Worm (Caenorhabditis elegans) whole organism, young adult: ENCODE measurements around the gene bgnt-1.3.
A peak's percentile ranks its signal among the peaks of the same experiment; 100 is the strongest.
"Not testable (repeated sequence)": the region's sequence is repeated elsewhere in the genome, so short reads cannot be mapped to it uniquely, and the experiment has no call there.

ENCODE experiments used
- B0019.2 ChIP-seq: fragments of 200-800 bp; sonication (Bioruptor generic); conservative IDR thresholded peaks from 2 replicates; pipeline ENCODE4 v1.3.6; 2022; ENCODE audit warnings: missing genetic modification reagents, missing genetic modification characterization, missing compliant biosample characterization
- B0336.3 ChIP-seq: fragments of 200-800 bp; sonication (Bioruptor generic); IDR thresholded peaks from 2 replicates; pipeline ENCODE4 v1.3.6; 2022; ENCODE audit warnings: missing genetic modification characterization, missing compliant biosample characterization
- C06A6.2 ChIP-seq: fragments of 200-800 bp; sonication (Bioruptor generic); conservative IDR thresholded peaks from 2 replicates; pipeline ENCODE4 v1.3.6; 2022; ENCODE audit warnings: missing genetic modification characterization, missing compliant biosample characterization
- C17E4.6 ChIP-seq: fragments of 200-800 bp; sonication (Bioruptor generic); IDR thresholded peaks from 2 replicates; pipeline ENCODE4 v1.3.6; 2022; ENCODE audit warnings: missing genetic modification reagents, missing genetic modification characterization, missing compliant biosample characterization
- F22D6.2 ChIP-seq: sonication (generic microtip); optimal IDR thresholded peaks from 2 replicates; lab custom pipeline; 2016; ENCODE audit warnings: mild to moderate bottlenecking, missing genetic modification characterization, missing compliant biosample characterization
- F37B4.10 ChIP-seq: fragments of 200-800 bp; sonication (Bioruptor generic); IDR thresholded peaks from 2 replicates; pipeline ENCODE4 v1.3.6; 2022; ENCODE audit warnings: missing genetic modification characterization, missing compliant biosample characterization
- F49E8.2 ChIP-seq: sonication (generic microtip); optimal IDR thresholded peaks from 3 replicates; lab custom pipeline; 2017; ENCODE audit warnings: missing genetic modification characterization, mild to moderate bottlenecking, missing compliant biosample characterization, antibody characterized with exemption, moderate library complexity; ENCODE audit not compliant: insufficient read depth
- F57A8.1 ChIP-seq: fragments of 200-800 bp; sonication (Bioruptor generic); optimal IDR thresholded peaks from 2 replicates; lab custom pipeline; 2018; ENCODE audit warnings: mild to moderate bottlenecking, missing genetic modification characterization, moderate library complexity, missing compliant biosample characterization
- T07F8.4 ChIP-seq: sonication (generic microtip); optimal IDR thresholded peaks from 2 replicates; lab custom pipeline; 2016; ENCODE audit warnings: mild to moderate bottlenecking, missing genetic modification characterization, moderate library complexity, missing compliant biosample characterization
- Y56A3A.18 ChIP-seq: fragments of 200-800 bp; sonication (Bioruptor generic); IDR thresholded peaks from 2 replicates; pipeline ENCODE4 v1.3.6; 2022; ENCODE audit warnings: missing genetic modification reagents, missing genetic modification characterization, missing compliant biosample characterization
- Y67H2A.10 ChIP-seq: fragments of 200-800 bp; sonication (Bioruptor generic); conservative IDR thresholded peaks from 2 replicates; pipeline ENCODE4 v1.3.6; 2022; ENCODE audit warnings: missing genetic modification reagents, missing genetic modification characterization, missing compliant biosample characterization
- ZK185.1 ChIP-seq: sonication (generic microtip); optimal IDR thresholded peaks from 2 replicates; lab custom pipeline; 2016; ENCODE audit warnings: mild to moderate bottlenecking, missing genetic modification characterization, missing compliant biosample characterization; ENCODE audit not compliant: poor library complexity, severe bottlenecking
- athp-1 ChIP-seq: sonication (generic microtip); optimal IDR thresholded peaks from 2 replicates; lab custom pipeline; 2017; ENCODE audit warnings: mild to moderate bottlenecking, missing genetic modification characterization, missing compliant biosample characterization
- attf-3 ChIP-seq: fragments of 200-800 bp; sonication (Bioruptor generic); conservative IDR thresholded peaks from 2 replicates; pipeline ENCODE4 v1.3.6; 2022; ENCODE audit warnings: missing genetic modification reagents, missing genetic modification characterization, missing compliant biosample characterization
- attf-6 ChIP-seq: fragments of 200-800 bp; sonication (Bioruptor generic); IDR thresholded peaks from 2 replicates; pipeline ENCODE4 v1.3.6; 2022; ENCODE audit warnings: missing genetic modification reagents, missing genetic modification characterization, missing compliant biosample characterization
- ccch-3 ChIP-seq: fragments of 200-800 bp; sonication (Bioruptor generic); optimal IDR thresholded peaks from 2 replicates; lab custom pipeline; 2018; ENCODE audit warnings: mild to moderate bottlenecking, missing genetic modification characterization, missing compliant biosample characterization
- ceh-79 ChIP-seq: sonication (generic microtip); optimal IDR thresholded peaks from 2 replicates; lab custom pipeline; 2017; ENCODE audit warnings: mild to moderate bottlenecking, missing genetic modification characterization, missing compliant biosample characterization
- ceh-91 ChIP-seq: fragments of 200-800 bp; sonication (Bioruptor generic); IDR thresholded peaks from 2 replicates; pipeline ENCODE4 v1.3.6; 2022; ENCODE audit warnings: missing genetic modification reagents, missing genetic modification characterization, missing compliant biosample characterization
- dpl-1 ChIP-seq: fragments of 150-350 bp; optimal IDR thresholded peaks from 2 replicates; lab custom pipeline; 2014; ENCODE audit warnings: missing biosample characterization, missing genetic modification reagents, missing genetic modification characterization
- efl-1 ChIP-seq: fragments of 150-350 bp; optimal IDR thresholded peaks from 2 replicates; lab custom pipeline; 2014; ENCODE audit warnings: missing biosample characterization, missing genetic modification reagents, missing genetic modification characterization
- hrde-1 ChIP-seq: sonication (generic microtip); optimal IDR thresholded peaks from 2 replicates; lab custom pipeline; 2016; ENCODE audit warnings: missing genetic modification characterization, mild to moderate bottlenecking, missing compliant biosample characterization, moderate library complexity, missing genotype, missing genetic modification reagents, borderline replicate concordance
- lsl-1 ChIP-seq: fragments of 200-800 bp; sonication (Bioruptor generic); optimal IDR thresholded peaks from 2 replicates; lab custom pipeline; 2018; ENCODE audit warnings: mild to moderate bottlenecking, missing genetic modification characterization, moderate library complexity, missing compliant biosample characterization
- lsy-27 ChIP-seq: sonication (generic microtip); optimal IDR thresholded peaks from 2 replicates; lab custom pipeline; 2017; ENCODE audit warnings: missing genetic modification characterization, mild to moderate bottlenecking, missing compliant biosample characterization, antibody characterized with exemption, missing genotype, borderline replicate concordance; ENCODE audit not compliant: insufficient read depth
- madf-10 ChIP-seq: sonication (generic microtip); optimal IDR thresholded peaks from 2 replicates; lab custom pipeline; 2016; ENCODE audit warnings: mild to moderate bottlenecking, missing genetic modification characterization, missing compliant biosample characterization
- madf-6 ChIP-seq: fragments of 200-800 bp; sonication (Bioruptor generic); IDR thresholded peaks from 2 replicates; pipeline ENCODE4 v1.3.6; 2022; ENCODE audit warnings: missing genetic modification reagents, missing genetic modification characterization, missing compliant biosample characterization
- mes-4 ChIP-seq: sonication (generic microtip); optimal IDR thresholded peaks from 2 replicates; lab custom pipeline; 2016; ENCODE audit warnings: missing genotype, missing genetic modification characterization, missing compliant biosample characterization
- nhr-80 ChIP-seq: sonication (generic microtip); optimal IDR thresholded peaks from 2 replicates; lab custom pipeline; 2016; ENCODE audit warnings: missing genetic modification characterization, missing compliant biosample characterization
- pbrm-1 ChIP-seq: fragments of 200-800 bp; sonication (Bioruptor generic); IDR thresholded peaks from 2 replicates; pipeline ENCODE4 v1.3.6; 2022; ENCODE audit warnings: missing genetic modification reagents, missing genetic modification characterization, missing compliant biosample characterization
- rcor-1 ChIP-seq: fragments of 200-800 bp; sonication (Bioruptor generic); IDR thresholded peaks from 2 replicates; pipeline ENCODE4 v1.3.6; 2022; ENCODE audit warnings: missing genetic modification reagents, missing genetic modification characterization, missing compliant biosample characterization
- repo-1 ChIP-seq: sonication (generic microtip); optimal IDR thresholded peaks from 2 replicates; lab custom pipeline; 2017; ENCODE audit warnings: mild to moderate bottlenecking, missing genetic modification characterization, missing compliant biosample characterization
- sea-2 ChIP-seq: fragments of 200-800 bp; sonication (Bioruptor generic); IDR thresholded peaks from 2 replicates; pipeline ENCODE4 v1.3.6; 2022; ENCODE audit warnings: missing genetic modification characterization, missing compliant biosample characterization
- snpc-4 ChIP-seq, 5 experiments: fragments of 150-350 bp in 1 of 5; sonication (generic microtip) in 4 of 5; optimal IDR thresholded peaks; 2 replicates each; lab custom pipeline; 2014 to 2018; ENCODE audit warnings: missing genetic modification characterization in 5 of 5, missing biosample characterization in 3 of 5, antibody characterized with exemption in 2 of 5, mild to moderate bottlenecking in 2 of 5, missing compliant biosample characterization in 2 of 5, missing genotype in 2 of 5, moderate library complexity in 2 of 5, missing genetic modification reagents in 1 of 5
- tbp1 ChIP-seq: fragments of 200-800 bp; sonication (Bioruptor generic); optimal IDR thresholded peaks from 2 replicates; lab custom pipeline; 2018; ENCODE audit warnings: mild to moderate bottlenecking, missing genetic modification characterization, missing compliant biosample characterization
- tlf-1 ChIP-seq: fragments of 200-800 bp; sonication (Bioruptor generic); optimal IDR thresholded peaks from 2 replicates; lab custom pipeline; 2018; ENCODE audit warnings: mild to moderate bottlenecking, missing genetic modification characterization, missing compliant biosample characterization
- unc-62 ChIP-seq: fragments of 150-350 bp; optimal IDR thresholded peaks from 2 replicates; lab custom pipeline; 2014; ENCODE audit warnings: missing biosample characterization, missing genetic modification reagents, missing genetic modification characterization
- zfh-2 ChIP-seq: fragments of 200-800 bp; sonication (Bioruptor generic); conservative IDR thresholded peaks from 2 replicates; pipeline ENCODE4 v1.3.6; 2022; ENCODE audit warnings: missing genetic modification reagents, missing genetic modification characterization, missing compliant biosample characterization
- ztf-22 ChIP-seq: fragments of 200-800 bp; sonication (Bioruptor generic); optimal IDR thresholded peaks from 2 replicates; lab custom pipeline; 2018; ENCODE audit warnings: mild to moderate bottlenecking, missing genetic modification characterization, moderate library complexity, missing compliant biosample characterization
- ztf-28 ChIP-seq: fragments of 200-800 bp; sonication (Bioruptor generic); IDR thresholded peaks from 2 replicates; pipeline ENCODE4 v1.3.6; 2022; ENCODE audit warnings: missing genetic modification reagents, missing genetic modification characterization, missing compliant biosample characterization

The bgnt-1.3 gene

DNA sequence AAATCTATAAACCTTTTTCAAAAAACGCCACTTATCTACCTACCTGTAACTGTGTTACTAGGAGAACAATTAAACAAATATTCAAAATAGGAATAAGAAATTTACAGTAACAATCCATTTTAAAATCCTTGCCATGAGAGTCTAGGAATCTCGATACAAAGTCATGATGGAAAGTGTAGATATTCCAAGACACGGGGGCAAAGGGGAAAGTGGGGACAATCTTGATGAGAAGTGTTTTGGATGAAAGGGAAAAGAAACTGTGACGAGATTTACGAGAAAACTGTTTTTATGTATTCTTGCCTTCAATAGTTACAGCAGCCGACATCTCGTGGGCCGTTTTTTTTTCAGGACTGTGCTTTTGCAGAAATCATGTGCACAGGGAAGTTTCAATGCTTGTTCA lies 25.9 kb upstream of the bgnt-1.3 start, which contains the start of gene F28G4.2:
Gene F28G4.2 (minus strand): TSS at position 175 of the 400 bp plus-strand sequence.
- TF ChIP-seq attf-3 (GFP tag; lab: Robert Waterston, UW) (no peak), madf-10 (tag; lab: Kevin White, UChicago) (no peak), athp-1 (tag; lab: Kevin White, UChicago) (no peak), T07F8.4 (no peak), zfh-2 (GFP tag; lab: Robert Waterston, UW) (no peak)
- TF ChIP-seq, all 124 proteins: peak for 0

DNA sequence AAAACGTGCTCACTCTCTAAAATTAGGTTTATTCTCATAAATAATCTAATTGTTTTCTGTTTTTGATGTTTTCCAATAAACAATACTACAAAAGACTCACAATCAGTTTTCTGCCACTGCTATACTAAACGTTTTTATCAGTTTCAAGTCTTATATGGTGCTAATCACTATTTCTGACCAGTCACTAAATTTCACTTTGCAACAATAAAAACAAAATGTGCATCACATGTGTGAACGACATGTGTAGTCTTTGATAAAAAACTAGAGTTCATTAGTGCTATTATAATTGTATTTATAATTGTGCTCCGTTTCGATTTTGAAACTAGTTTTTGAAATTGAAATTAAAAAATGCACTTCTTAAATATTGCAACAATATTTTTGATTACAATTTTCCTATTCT lies 21.6 kb upstream of the bgnt-1.3 start, which contains the start of gene cyp-37B1:
Gene cyp-37B1 (plus strand): TSS at position 199 of the 400 bp plus-strand sequence.
- TF ChIP-seq tlf-1 (GFP tag; lab: Kevin White, UChicago), result no peak
- no peak for TF ChIP-seq rcor-1 (GFP tag; lab: Robert Waterston, UW)
- no peak for TF ChIP-seq snpc-4 (GFP tag; optimal IDR thresholded peaks at IDR 0.05; lab: Kevin White, UChicago)
- peak in 1 of 4 experiments; percentile 17 for TF ChIP-seq snpc-4 (tag; optimal IDR thresholded peaks at IDR 0.05; lab: Kevin White, UChicago)
- TF ChIP-seq sea-2, result no peak
- no peak for TF ChIP-seq lsy-27 (tag; lab: Kevin White, UChicago)
- TF ChIP-seq ceh-79, result no peak
- TF ChIP-seq F57A8.1 (GFP tag; lab: Kevin White, UChicago), result no peak
- TF ChIP-seq unc-62, result peak; percentile 23
- peak; percentile 80 for TF ChIP-seq nhr-80 (tag; lab: Kevin White, UChicago)
- TF ChIP-seq F37B4.10 (GFP tag; lab: Robert Waterston, UW), result no peak
- TF ChIP-seq efl-1, result no peak
- TF ChIP-seq dpl-1 (GFP tag; lab: Kevin White, UChicago), result no peak
- TF ChIP-seq lsl-1 (GFP tag; lab: Kevin White, UChicago), result no peak
- TF ChIP-seq ZK185.1 (tag; lab: Kevin White, UChicago), result no peak

DNA sequence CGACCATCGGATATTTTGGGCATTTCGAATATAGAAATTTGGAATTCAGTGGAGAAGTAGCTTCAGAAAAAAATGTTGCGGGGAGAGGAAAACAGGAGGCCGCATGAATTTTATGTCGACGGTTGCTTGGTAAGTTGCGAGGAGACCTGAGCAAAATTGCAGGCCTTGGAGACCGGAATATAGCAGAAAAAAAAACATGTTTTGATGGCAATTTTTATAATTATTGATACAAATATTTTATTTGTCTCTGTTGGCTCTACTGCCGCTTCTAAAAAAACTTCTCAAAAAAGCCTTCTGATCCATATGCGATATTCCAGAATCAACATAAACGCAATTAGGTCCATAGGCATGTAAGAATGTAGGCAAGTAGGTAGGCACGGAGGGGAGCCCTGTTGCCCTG lies 19.1 kb upstream of the bgnt-1.3 start, which contains the start of gene pacl-1:
Gene pacl-1 (minus strand): TSS at position 101 of the 400 bp plus-strand sequence.
- no peak for TF ChIP-seq madf-6 (GFP tag; lab: Robert Waterston, UW)

DNA sequence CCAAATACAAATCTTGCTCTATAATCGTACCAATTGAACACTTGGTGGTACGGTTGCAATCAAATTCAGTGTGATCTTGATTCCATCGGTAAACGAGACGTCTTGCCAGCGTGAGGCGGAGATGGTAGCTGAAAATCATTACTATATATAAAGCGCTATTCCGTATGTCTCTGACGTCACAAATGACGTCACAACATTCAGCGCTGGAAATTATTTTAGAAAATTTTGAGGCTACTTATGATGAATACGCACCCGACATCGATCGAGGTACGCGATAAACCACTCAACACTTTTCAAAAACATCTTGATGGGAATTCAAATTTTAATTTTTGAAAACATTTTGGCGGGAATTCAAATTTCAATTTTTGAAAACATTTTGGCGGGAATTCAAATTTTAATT lies 17.1 kb upstream of the bgnt-1.3 start:
- TF ChIP-seq pbrm-1 (GFP tag; lab: Robert Waterston, UW), result peak; percentile 6; the same call in 1 of the 2 replicates
- TF ChIP-seq attf-6 (GFP tag; lab: Robert Waterston, UW), result 0 out of 2 replicates have a peak, but pooled peaks have one; percentile 58
- TF ChIP-seq snpc-4 (GFP tag; optimal IDR thresholded peaks at IDR 0.05; lab: Kevin White, UChicago), result not testable (repeated sequence)
- peak in 1 of 4 experiments; percentile 62 for TF ChIP-seq snpc-4 (tag; optimal IDR thresholded peaks at IDR 0.05; lab: Kevin White, UChicago)

DNA sequence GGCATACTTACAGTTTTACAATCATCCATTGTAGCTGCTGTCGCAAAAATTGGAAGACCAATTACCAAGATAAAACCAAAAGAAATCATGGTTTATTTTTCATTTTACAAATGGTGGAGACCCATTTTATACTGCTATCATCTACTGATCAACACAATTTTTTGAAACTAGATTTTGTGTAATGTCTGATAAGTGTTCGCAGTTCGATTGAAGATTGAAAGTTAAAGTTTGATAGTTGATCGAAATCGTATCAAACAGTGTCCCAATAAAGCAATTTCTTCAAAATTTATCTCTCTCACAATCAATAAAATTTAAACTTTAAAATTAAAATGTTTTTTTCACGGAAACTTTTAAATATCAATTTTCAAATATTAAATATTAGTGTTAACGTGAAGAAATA lies 14.8 kb upstream of the bgnt-1.3 start, which contains the start of gene T13F3.6:
Gene T13F3.6 (minus strand): TSS at position 101 of the 400 bp plus-strand sequence.
- TF ChIP-seq ceh-91 (GFP tag; lab: Robert Waterston, UW) (no peak), B0019.2 (GFP tag; lab: Robert Waterston, UW) (no peak), ztf-28 (GFP tag; lab: Robert Waterston, UW) (no peak), ccch-3 (GFP tag; lab: Kevin White, UChicago) (no peak), C17E4.6 (no peak), F49E8.2 (no peak), mes-4 (tag; lab: Kevin White, UChicago) (no peak), hrde-1 (tag; lab: Kevin White, UChicago) (no peak), Y56A3A.18 (GFP tag; lab: Robert Waterston, UW) (no peak), F22D6.2 (tag; lab: Kevin White, UChicago) (no peak), tbp1 (GFP tag; lab: Kevin White, UChicago) (no peak), repo-1 (tag; lab: Kevin White, UChicago) (no peak), lsl-1 (GFP tag; lab: Kevin White, UChicago) (no peak), ZK185.1 (tag; lab: Kevin White, UChicago) (no peak), Y67H2A.10 (GFP tag; lab: Robert Waterston, UW) (no peak), B0336.3 (GFP tag; lab: Robert Waterston, UW) (no peak), C06A6.2 (GFP tag; lab: Robert Waterston, UW) (no peak), ztf-22 (no peak)
